Fruit fly (Drosophila melanogaster) whole organism, embryonic: ENCODE data around the gene CG34327.
A peak's percentile ranks its signal among the peaks of the same experiment; 100 is the strongest.

Experiments used
- Atf-2 ChIP-seq: fragments of 200-800 bp; sonication (Bioruptor generic); optimal IDR thresholded peaks from 2 replicates; lab custom pipeline; 2016; ENCODE audit warnings: missing biosample characterization, missing genetic modification characterization
- CG10209 ChIP-seq: fragments of 200-800 bp; sonication (Bioruptor generic); optimal IDR thresholded peaks from 3 replicates; lab custom pipeline; 2017; ENCODE audit warnings: missing biosample characterization, mild to moderate bottlenecking, missing genetic modification characterization, missing genetic modification reagents
- CG12659 ChIP-seq: fragments of 200-800 bp; sonication (Bioruptor generic); optimal IDR thresholded peaks from 3 replicates; lab custom pipeline; 2017; ENCODE audit warnings: mild to moderate bottlenecking, missing biosample characterization, missing genetic modification reagents, missing genetic modification characterization
- CG13123 ChIP-seq: fragments of 200-800 bp; sonication (Bioruptor generic); optimal IDR thresholded peaks from 2 replicates; lab custom pipeline; 2016; ENCODE audit warnings: missing biosample characterization, missing genetic modification characterization
- CG13894 ChIP-seq: fragments of 200-800 bp; sonication (Bioruptor generic); optimal IDR thresholded peaks from 3 replicates; lab custom pipeline; 2018; ENCODE audit warnings: missing biosample characterization, mild to moderate bottlenecking, missing genetic modification characterization, moderate library complexity
- CG15269 ChIP-seq: fragments of 200-800 bp; sonication (Bioruptor generic); optimal IDR thresholded peaks from 2 replicates; lab custom pipeline; 2018; ENCODE audit warnings: missing biosample characterization, mild to moderate bottlenecking, missing genetic modification characterization, moderate library complexity
- CG16815 ChIP-seq: fragments of 200-800 bp; sonication (Bioruptor generic); optimal IDR thresholded peaks from 3 replicates; lab custom pipeline; 2017; ENCODE audit warnings: missing biosample characterization, mild to moderate bottlenecking, missing genetic modification characterization
- CG17361 ChIP-seq: fragments of 200-800 bp; sonication (Bioruptor generic); IDR thresholded peaks from 3 replicates; pipeline ENCODE4 v1.3.6; 2022; ENCODE audit warnings: missing biosample characterization, missing genetic modification characterization
- CG2120 ChIP-seq: fragments of 200-800 bp; sonication (Bioruptor generic); optimal IDR thresholded peaks from 3 replicates; lab custom pipeline; 2016; ENCODE audit warnings: missing biosample characterization, missing genetic modification characterization
- CG30403 ChIP-seq: fragments of 200-800 bp; sonication (Bioruptor generic); optimal IDR thresholded peaks from 3 replicates; lab custom pipeline; 2016; ENCODE audit warnings: missing biosample characterization, missing genetic modification characterization
- CG30431 ChIP-seq: fragments of 200-800 bp; sonication (Bioruptor generic); optimal IDR thresholded peaks from 2 replicates; lab custom pipeline; 2017; ENCODE audit warnings: missing biosample characterization, missing genetic modification characterization
- CG31224 ChIP-seq: fragments of 200-800 bp; sonication (Bioruptor generic); IDR thresholded peaks from 2 replicates; pipeline ENCODE4 v1.3.6; 2022; ENCODE audit warnings: missing biosample characterization, missing genetic modification characterization
- CG3163 ChIP-seq: fragments of 200-800 bp; sonication (Bioruptor generic); optimal IDR thresholded peaks from 3 replicates; lab custom pipeline; 2016; ENCODE audit warnings: missing biosample characterization, missing genetic modification characterization
- CG32772 ChIP-seq: fragments of 200-800 bp; sonication (Bioruptor generic); IDR thresholded peaks from 2 replicates; pipeline ENCODE4 v1.3.6; 2022; ENCODE audit warnings: missing biosample characterization, missing genetic modification characterization
- CG34376 ChIP-seq: fragments of 200-800 bp; sonication (Bioruptor generic); optimal IDR thresholded peaks from 2 replicates; lab custom pipeline; 2018; ENCODE audit warnings: missing biosample characterization, mild to moderate bottlenecking, missing genetic modification characterization
- CG3726 ChIP-seq: fragments of 200-800 bp; sonication (Bioruptor generic); IDR thresholded peaks from 3 replicates; pipeline ENCODE4, ENCODE4 v1.3.6; 2022; ENCODE audit warnings: missing biosample characterization, missing genetic modification characterization
- CG42726 ChIP-seq: fragments of 200-800 bp; sonication (Bioruptor generic); IDR thresholded peaks from 2 replicates; pipeline ENCODE4 v1.3.6; 2022; ENCODE audit warnings: missing biosample characterization, missing genetic modification characterization; ENCODE audit not compliant: partially characterized antibody
- CG8924 ChIP-seq: fragments of 200-800 bp; optimal IDR thresholded peaks from 3 replicates; lab custom pipeline; 2019; ENCODE audit warnings: missing biosample characterization, mild to moderate bottlenecking, missing genetic modification characterization, moderate library complexity
- CG9215 ChIP-seq: fragments of 200-800 bp; sonication (Bioruptor generic); IDR thresholded peaks from 2 replicates; pipeline ENCODE4 v1.3.6; 2022; ENCODE audit warnings: missing biosample characterization, missing genetic modification characterization
- D19B ChIP-seq: fragments of 200-800 bp; sonication (Bioruptor generic); optimal IDR thresholded peaks from 2 replicates; lab custom pipeline; 2017; ENCODE audit warnings: missing biosample characterization, mild to moderate bottlenecking, missing genetic modification characterization
- E2f2 ChIP-seq: fragments of 200-800 bp; sonication (Bioruptor generic); IDR thresholded peaks from 2 replicates; pipeline ENCODE4 v1.3.6; 2022; ENCODE audit warnings: missing biosample characterization, missing genetic modification characterization
- Elba2 ChIP-seq: fragments of 200-800 bp; sonication (Bioruptor generic); optimal IDR thresholded peaks from 3 replicates; lab custom pipeline; 2016; ENCODE audit warnings: missing biosample characterization, missing genetic modification characterization
- Fer1 ChIP-seq: fragments of 200-800 bp; sonication (Bioruptor generic); optimal IDR thresholded peaks from 2 replicates; lab custom pipeline; 2017; ENCODE audit warnings: missing biosample characterization, mild to moderate bottlenecking, missing genetic modification characterization
- GATAe ChIP-seq: fragments of 200-800 bp; sonication (Bioruptor generic); conservative IDR thresholded peaks from 2 replicates; pipeline ENCODE4 v1.3.6; 2022; ENCODE audit warnings: missing biosample characterization, missing genetic modification characterization
- Hey ChIP-seq: fragments of 200-800 bp; sonication (Bioruptor generic); optimal IDR thresholded peaks from 3 replicates; lab custom pipeline; 2018; ENCODE audit warnings: missing biosample characterization, mild to moderate bottlenecking, missing genetic modification characterization
- Hr3 ChIP-seq: fragments of 200-800 bp; sonication (Bioruptor generic); optimal IDR thresholded peaks from 3 replicates; lab custom pipeline; 2016; ENCODE audit warnings: missing biosample characterization, missing genetic modification characterization
- Med ChIP-seq: fragments of 200-800 bp; sonication (Bioruptor generic); peaks from one replicate; lab custom pipeline; 2016; ENCODE audit warnings: missing biosample characterization, missing genetic modification characterization, mild to moderate bottlenecking, inconsistent platforms, moderate library complexity
- Oli ChIP-seq: fragments of 200-800 bp; sonication (Bioruptor generic); optimal IDR thresholded peaks from 2 replicates; lab custom pipeline; 2018; ENCODE audit warnings: missing biosample characterization, mild to moderate bottlenecking, missing genetic modification characterization, moderate library complexity
- Pdp1 ChIP-seq, 2 experiments: fragments of 200-800 bp; sonication (Bioruptor generic); optimal IDR thresholded peaks; 3 replicates each; lab custom pipeline; 2016; ENCODE audit warnings: missing biosample characterization in 2 of 2, missing genetic modification characterization in 2 of 2, mild to moderate bottlenecking in 1 of 2, moderate library complexity in 1 of 2
- Ptx1 ChIP-seq: fragments of 200-800 bp; sonication (Bioruptor generic); IDR thresholded peaks from 2 replicates; pipeline ENCODE4 v1.3.6; 2022; ENCODE audit warnings: missing biosample characterization, missing genetic modification characterization
- Rfx ChIP-seq: fragments of 200-800 bp; sonication (Bioruptor generic); IDR thresholded peaks from 2 replicates; pipeline ENCODE4 v1.3.6; 2022; ENCODE audit warnings: missing biosample characterization, missing genetic modification characterization
- Sin3A ChIP-seq: fragments of >200 bp; optimal IDR thresholded peaks from 2 replicates; lab custom pipeline; 2018
- abd-A ChIP-seq: fragments of 200-800 bp; sonication (Bioruptor generic); optimal IDR thresholded peaks from 3 replicates; lab custom pipeline; 2019; ENCODE audit warnings: missing biosample characterization, mild to moderate bottlenecking, missing genetic modification characterization, moderate library complexity
- corto ChIP-seq: fragments of 200-800 bp; sonication (Bioruptor generic); optimal IDR thresholded peaks from 2 replicates; lab custom pipeline; 2016; ENCODE audit warnings: missing biosample characterization, mild to moderate bottlenecking, missing genetic modification characterization, moderate library complexity
- dpn ChIP-seq, 2 experiments: fragments of 200-800 bp; sonication (Bioruptor generic); optimal IDR thresholded peaks; 3 replicates each; lab custom pipeline; 2016; ENCODE audit warnings: missing biosample characterization in 2 of 2, missing genetic modification characterization in 2 of 2
- dysf ChIP-seq: fragments of 200-800 bp; sonication (Bioruptor generic); IDR thresholded peaks from 3 replicates; pipeline ENCODE4 v1.3.6; 2022; ENCODE audit warnings: missing biosample characterization, missing genetic modification characterization
- en ChIP-seq: fragments of 200-800 bp; sonication (Bioruptor generic); optimal IDR thresholded peaks from 2 replicates; lab custom pipeline; 2016; ENCODE audit warnings: missing biosample characterization, missing genetic modification characterization
- grau ChIP-seq: fragments of 200-800 bp; optimal IDR thresholded peaks from 3 replicates; lab custom pipeline; 2019; ENCODE audit warnings: missing biosample characterization, mild to moderate bottlenecking, missing genetic modification characterization, moderate library complexity
- inv ChIP-seq: fragments of 200-800 bp; sonication (Bioruptor generic); IDR thresholded peaks from 2 replicates; pipeline ENCODE4 v1.3.6; 2022; ENCODE audit warnings: missing biosample characterization, missing genetic modification characterization; ENCODE audit not compliant: partially characterized antibody
- ken ChIP-seq: fragments of 200-800 bp; sonication (Bioruptor generic); IDR thresholded peaks from 3 replicates; pipeline ENCODE4 v1.3.6; 2022; ENCODE audit warnings: missing biosample characterization, missing genetic modification characterization
- lbe ChIP-seq: fragments of 200-800 bp; sonication (Bioruptor generic); optimal IDR thresholded peaks from 2 replicates; lab custom pipeline; 2016; ENCODE audit warnings: missing biosample characterization, mild to moderate bottlenecking, missing genetic modification characterization
- lilli ChIP-seq: fragments of 200-800 bp; sonication (Bioruptor generic); optimal IDR thresholded peaks from 3 replicates; lab custom pipeline; 2016; ENCODE audit warnings: missing biosample characterization, missing genetic modification characterization
- lola ChIP-seq, 3 experiments: fragments of >200 bp in 2 of 3; fragments of 200-800 bp in 1 of 3; sonication (Bioruptor generic) in 1 of 3; optimal IDR thresholded peaks; 2 replicates each; lab custom pipeline; 2017 to 2019; ENCODE audit warnings: missing biosample characterization in 3 of 3, missing genetic modification characterization in 3 of 3, mild to moderate bottlenecking in 1 of 3, moderate library complexity in 1 of 3
- luna ChIP-seq: fragments of 200-800 bp; sonication (Bioruptor generic); optimal IDR thresholded peaks from 2 replicates; lab custom pipeline; 2016; ENCODE audit warnings: missing biosample characterization, missing genetic modification characterization
- oc ChIP-seq: fragments of 200-800 bp; sonication (Bioruptor generic); optimal IDR thresholded peaks from 2 replicates; lab custom pipeline; 2018; ENCODE audit warnings: missing biosample characterization, mild to moderate bottlenecking, missing genetic modification characterization, moderate library complexity
- peb ChIP-seq: fragments of 200-800 bp; sonication (Bioruptor generic); IDR thresholded peaks from 2 replicates; pipeline ENCODE4 v1.3.6; 2022; ENCODE audit warnings: missing biosample characterization, missing genetic modification characterization
- pfk ChIP-seq: fragments of 200-800 bp; sonication (Bioruptor generic); optimal IDR thresholded peaks from 2 replicates; lab custom pipeline; 2018; ENCODE audit warnings: missing biosample characterization, mild to moderate bottlenecking, missing genetic modification characterization, moderate library complexity
- sens ChIP-seq: fragments of 200-800 bp; sonication (Bioruptor generic); peaks from one replicate; lab custom pipeline; 2016; ENCODE audit warnings: missing biosample characterization, missing genetic modification characterization
- seq ChIP-seq: fragments of 200-800 bp; sonication (Bioruptor generic); IDR thresholded peaks from 2 replicates; pipeline ENCODE4 v1.3.6; 2022; ENCODE audit warnings: missing biosample characterization, missing genetic modification characterization
- tna ChIP-seq: fragments of 200-800 bp; sonication (Bioruptor generic); IDR thresholded peaks from 2 replicates; pipeline ENCODE4 v1.3.6; 2022; ENCODE audit warnings: missing biosample characterization, missing genetic modification characterization; ENCODE audit not compliant: partially characterized antibody
- wek ChIP-seq: fragments of 200-800 bp; sonication (Bioruptor generic); optimal IDR thresholded peaks from 3 replicates; lab custom pipeline; 2018; ENCODE audit warnings: missing biosample characterization, mild to moderate bottlenecking, missing genetic modification characterization, moderate library complexity
- z ChIP-seq: fragments of 200-800 bp; sonication (Bioruptor generic); IDR thresholded peaks from 3 replicates; pipeline ENCODE4 v1.3.6; 2022; ENCODE audit warnings: missing biosample characterization, missing genetic modification characterization

CG34327 gene

dm6 chrX:17226681-17227019, 3.0 kb upstream of the CG34327 start, which contains the start of gene CG10598 (continued):
- TF ChIP-seq CG3163 (GFP tag; lab: Kevin White, UChicago) = no peak
- peak; percentile 11 for TF ChIP-seq CG12659 (GFP tag; lab: Kevin White, UChicago)
- no peak for TF ChIP-seq CG9215 (GFP tag; lab: Robert Waterston, UW)
- TF ChIP-seq CG13894 = no peak
- no peak for TF ChIP-seq CG3726
- TF ChIP-seq dysf (GFP tag; lab: Robert Waterston, UW) = peak; percentile 54; the same call in 2 of the 3 replicates
- TF ChIP-seq CG34376 = no peak
- TF ChIP-seq Oli (tag; lab: Kevin White, UChicago) = peak; percentile 8
- peak; percentile 29; the same call in 1 of the 2 replicates for TF ChIP-seq Ptx1 (GFP tag; lab: Robert Waterston, UW)
- no peak for TF ChIP-seq CG31224 (GFP tag; lab: Robert Waterston, UW)
- no peak for TF ChIP-seq lola (GFP tag; optimal IDR thresholded peaks at IDR 0.05; lab: Kevin White, UChicago)
- 0 out of 2 replicates have a peak, but pooled peaks have one; percentile 15 for TF ChIP-seq CG32772
- 0 out of 3 replicates have a peak, but pooled peaks have one; percentile 12 for TF ChIP-seq CG17361 (GFP tag; lab: Robert Waterston, UW)
- TF ChIP-seq sens (GFP tag; lab: Kevin White, UChicago) = no peak
- no peak for TF ChIP-seq Sin3A (lab: Kevin White, UChicago)
- peak; percentile 9 for TF ChIP-seq lilli (GFP tag; lab: Kevin White, UChicago)
- no peak for TF ChIP-seq corto (GFP tag; lab: Kevin White, UChicago)
- no peak for TF ChIP-seq Hey (tag; lab: Kevin White, UChicago)
- no peak for TF ChIP-seq tna (GFP tag; lab: Robert Waterston, UW)
- peak in 1 of 2 experiments; percentile 1 for TF ChIP-seq Pdp1 (GFP tag; optimal IDR thresholded peaks at IDR 0.05; lab: Kevin White, UChicago)
- no peak for TF ChIP-seq peb (GFP tag; lab: Robert Waterston, UW)
- TF ChIP-seq abd-A (tag; lab: Kevin White, UChicago) = no peak
- TF ChIP-seq CG30431 = no peak
- TF ChIP-seq oc (tag; lab: Kevin White, UChicago) = no peak
- no peak for TF ChIP-seq dpn (GFP tag; optimal IDR thresholded peaks at IDR 0.05; lab: Kevin White, UChicago)
- no peak for TF ChIP-seq luna (GFP tag; lab: Kevin White, UChicago)
- no peak for TF ChIP-seq GATAe
- peak; percentile 41; the same call in 1 of the 2 replicates for TF ChIP-seq seq (GFP tag; lab: Robert Waterston, UW)
- no peak for TF ChIP-seq z (GFP tag; lab: Robert Waterston, UW)
- no peak for TF ChIP-seq Elba2 (GFP tag; lab: Kevin White, UChicago)
- TF ChIP-seq Fer1 (GFP tag; lab: Kevin White, UChicago) = no peak
- no peak for TF ChIP-seq lbe
- TF ChIP-seq pfk (GFP tag; lab: Kevin White, UChicago) = no peak
- peak; percentile 52 for TF ChIP-seq CG15269
- TF ChIP-seq ken (GFP tag; lab: Robert Waterston, UW) = no peak
- peak; percentile 77 for TF ChIP-seq Med
- TF ChIP-seq CG16815 (GFP tag; lab: Kevin White, UChicago) = no peak
- TF ChIP-seq CG8924 = no peak
- TF ChIP-seq CG30403 = peak; percentile 39
- peak; percentile 1 for TF ChIP-seq D19B
- no peak for TF ChIP-seq Hr3 (GFP tag; lab: Kevin White, UChicago)
- no peak for TF ChIP-seq E2f2 (GFP tag; lab: Robert Waterston, UW)
- no peak for TF ChIP-seq en (GFP tag; lab: Kevin White, UChicago)
- TF ChIP-seq Atf-2 (GFP tag; lab: Kevin White, UChicago) = no peak
- TF ChIP-seq grau (tag; lab: Kevin White, UChicago) = peak; percentile 47
- peak; percentile 50 for TF ChIP-seq Rfx
- peak; percentile 29 for TF ChIP-seq CG2120 (GFP tag; lab: Kevin White, UChicago)
- no peak for TF ChIP-seq CG13123 (GFP tag; lab: Kevin White, UChicago)
- TF ChIP-seq CG10209 (GFP tag; lab: Kevin White, UChicago) = peak; percentile 3
- no peak for TF ChIP-seq wek (GFP tag; lab: Kevin White, UChicago)
- no peak for TF ChIP-seq inv (GFP tag; lab: Robert Waterston, UW)
- TF ChIP-seq CG42726 = no peak
